Fruit fly (Drosophila melanogaster) whole organism, embryonic: ENCODE data around the gene CG14300.
A peak's percentile ranks its signal among the peaks of the same experiment; 100 is the strongest.

Source experiments
- Aef1 ChIP-seq: fragments of 200-800 bp; sonication (Bioruptor generic); IDR thresholded peaks from 3 replicates; pipeline ENCODE4 v1.3.6; 2022; ENCODE audit warnings: missing biosample characterization, missing genetic modification characterization
- B-H1 ChIP-seq: fragments of 200-800 bp; sonication (Bioruptor generic); IDR thresholded peaks from 3 replicates; pipeline ENCODE4 v1.3.6; 2022; ENCODE audit warnings: missing biosample characterization, missing genetic modification characterization
- Bgb ChIP-seq: fragments of 200-800 bp; sonication (Bioruptor generic); IDR thresholded peaks from 2 replicates; pipeline ENCODE4 v1.3.6; 2022; ENCODE audit warnings: missing biosample characterization, missing genetic modification characterization; ENCODE audit not compliant: partially characterized antibody
- CG10431 ChIP-seq: fragments of 200-800 bp; sonication (Bioruptor generic); optimal IDR thresholded peaks from 3 replicates; lab custom pipeline; 2018; ENCODE audit warnings: missing biosample characterization, mild to moderate bottlenecking, missing genetic modification characterization
- CG11695 ChIP-seq: fragments of 200-800 bp; sonication (Bioruptor generic); IDR thresholded peaks from 3 replicates; pipeline ENCODE4 v1.3.6; 2022; ENCODE audit warnings: missing biosample characterization, missing genetic modification characterization
- CG12744 ChIP-seq: fragments of 200-800 bp; sonication (Bioruptor generic); optimal IDR thresholded peaks from 2 replicates; lab custom pipeline; 2016; ENCODE audit warnings: missing biosample characterization, missing genetic modification characterization
- CG13287 ChIP-seq: fragments of 200-800 bp; sonication (Bioruptor generic); IDR thresholded peaks from 2 replicates; pipeline ENCODE4 v1.3.6; 2022; ENCODE audit warnings: missing biosample characterization, missing genetic modification characterization; ENCODE audit not compliant: partially characterized antibody
- CG14710 ChIP-seq: fragments of 200-800 bp; sonication (Bioruptor generic); optimal IDR thresholded peaks from 3 replicates; lab custom pipeline; 2019; ENCODE audit warnings: missing biosample characterization, mild to moderate bottlenecking, missing genetic modification characterization, moderate library complexity
- CG1602 ChIP-seq: fragments of 200-800 bp; sonication (Bioruptor generic); optimal IDR thresholded peaks from 3 replicates; lab custom pipeline; 2016; ENCODE audit warnings: missing biosample characterization, missing genetic modification characterization
- CG17359 ChIP-seq: fragments of 200-800 bp; sonication (Bioruptor generic); optimal IDR thresholded peaks from 3 replicates; lab custom pipeline; 2018; ENCODE audit warnings: missing biosample characterization, mild to moderate bottlenecking, missing genetic modification characterization, moderate library complexity
- CG1832 ChIP-seq: fragments of 200-800 bp; sonication (Bioruptor generic); optimal IDR thresholded peaks from 2 replicates; lab custom pipeline; 2017; ENCODE audit warnings: missing biosample characterization, mild to moderate bottlenecking, missing genetic modification characterization, inconsistent platforms
- CG2120 ChIP-seq: fragments of 200-800 bp; sonication (Bioruptor generic); optimal IDR thresholded peaks from 3 replicates; lab custom pipeline; 2016; ENCODE audit warnings: missing biosample characterization, missing genetic modification characterization
- CG31365 ChIP-seq: fragments of 200-800 bp; sonication (Bioruptor generic); optimal IDR thresholded peaks from 2 replicates; lab custom pipeline; 2018; ENCODE audit warnings: missing biosample characterization, mild to moderate bottlenecking, missing genetic modification characterization
- CG32772 ChIP-seq: fragments of 200-800 bp; sonication (Bioruptor generic); IDR thresholded peaks from 2 replicates; pipeline ENCODE4 v1.3.6; 2022; ENCODE audit warnings: missing biosample characterization, missing genetic modification characterization
- CG3407 ChIP-seq: fragments of 200-800 bp; sonication (Bioruptor generic); optimal IDR thresholded peaks from 2 replicates; lab custom pipeline; 2018; ENCODE audit warnings: missing biosample characterization, mild to moderate bottlenecking, missing genetic modification characterization
- CG34224 ChIP-seq: fragments of 200-800 bp; sonication (Bioruptor generic); IDR thresholded peaks from 3 replicates; pipeline ENCODE4 v1.3.6; 2022; ENCODE audit warnings: missing biosample characterization, missing genetic modification characterization; ENCODE audit not compliant: partially characterized antibody
- CG3847 ChIP-seq: fragments of 200-800 bp; sonication (Bioruptor generic); IDR thresholded peaks from 2 replicates; pipeline ENCODE4 v1.3.6; 2022; ENCODE audit warnings: missing biosample characterization, missing genetic modification characterization
- CG43689 ChIP-seq: fragments of 200-800 bp; sonication (Bioruptor generic); IDR thresholded peaks from 2 replicates; pipeline ENCODE4 v1.3.6; 2022; ENCODE audit warnings: missing biosample characterization, missing genetic modification characterization
- CG4820 ChIP-seq: fragments of 200-800 bp; sonication (Bioruptor generic); optimal IDR thresholded peaks from 3 replicates; lab custom pipeline; 2016; ENCODE audit warnings: missing biosample characterization, missing genetic modification characterization
- CG6175 ChIP-seq: fragments of 200-800 bp; sonication (Bioruptor generic); IDR thresholded peaks from 3 replicates; pipeline ENCODE4 v1.3.6; 2022; ENCODE audit warnings: missing biosample characterization, missing genetic modification characterization
- CG6654 ChIP-seq: fragments of 200-800 bp; sonication (Bioruptor generic); optimal IDR thresholded peaks from 2 replicates; lab custom pipeline; 2017; ENCODE audit warnings: missing biosample characterization, mild to moderate bottlenecking, missing genetic modification characterization
- CG8281 ChIP-seq: fragments of 200-800 bp; sonication (Bioruptor generic); optimal IDR thresholded peaks from 2 replicates; lab custom pipeline; 2018; ENCODE audit warnings: missing biosample characterization, mild to moderate bottlenecking, missing genetic modification characterization, moderate library complexity
- Dip2 ChIP-seq: fragments of 200-800 bp; sonication (Bioruptor generic); IDR thresholded peaks from 2 replicates; pipeline ENCODE4 v1.3.6; 2022; ENCODE audit warnings: missing biosample characterization, missing genetic modification characterization
- Dip3 ChIP-seq: fragments of 200-800 bp; sonication (Bioruptor generic); optimal IDR thresholded peaks from 3 replicates; lab custom pipeline; 2016; ENCODE audit warnings: missing biosample characterization, missing genetic modification characterization
- Elba2 ChIP-seq: fragments of 200-800 bp; sonication (Bioruptor generic); optimal IDR thresholded peaks from 3 replicates; lab custom pipeline; 2016; ENCODE audit warnings: missing biosample characterization, missing genetic modification characterization
- GATAe ChIP-seq: fragments of 200-800 bp; sonication (Bioruptor generic); conservative IDR thresholded peaks from 2 replicates; pipeline ENCODE4 v1.3.6; 2022; ENCODE audit warnings: missing biosample characterization, missing genetic modification characterization
- Med ChIP-seq: fragments of 200-800 bp; sonication (Bioruptor generic); peaks from one replicate; lab custom pipeline; 2016; ENCODE audit warnings: missing biosample characterization, missing genetic modification characterization, mild to moderate bottlenecking, inconsistent platforms, moderate library complexity
- Mrtf ChIP-seq: fragments of 200-800 bp; sonication (Bioruptor generic); IDR thresholded peaks from 3 replicates; pipeline ENCODE4 v1.3.6; 2022; ENCODE audit warnings: missing biosample characterization, missing genetic modification characterization
- Tbp ChIP-seq: fragments of >200 bp; optimal IDR thresholded peaks from 2 replicates; lab custom pipeline; 2018; ENCODE audit warnings: missing biosample characterization, missing genetic modification characterization
- Trl ChIP-seq, 3 experiments: fragments of >200 bp in 2 of 3; fragments of 200-800 bp in 1 of 3; sonication (Bioruptor generic) in 1 of 3; optimal IDR thresholded peaks; 2 replicates in 1 of 3; 3 replicates in 2 of 3; lab custom pipeline; 2016 to 2017; ENCODE audit warnings: missing biosample characterization in 1 of 3, missing genetic modification characterization in 1 of 3
- Xbp1 ChIP-seq: fragments of 200-800 bp; sonication (Bioruptor generic); optimal IDR thresholded peaks from 3 replicates; lab custom pipeline; 2016; ENCODE audit warnings: missing biosample characterization, mild to moderate bottlenecking, missing genetic modification characterization
- bbx ChIP-seq: fragments of 200-800 bp; sonication (Bioruptor generic); IDR thresholded peaks from 2 replicates; pipeline ENCODE4 v1.3.6; 2022; ENCODE audit warnings: missing biosample characterization, missing genetic modification characterization; ENCODE audit not compliant: partially characterized antibody
- br ChIP-seq: fragments of >200 bp; optimal IDR thresholded peaks from 2 replicates; lab custom pipeline; 2017
- cad ChIP-seq: fragments of >200 bp; optimal IDR thresholded peaks from 2 replicates; lab custom pipeline; 2017; ENCODE audit warnings: missing biosample characterization, missing genetic modification characterization
- grau ChIP-seq: fragments of 200-800 bp; optimal IDR thresholded peaks from 3 replicates; lab custom pipeline; 2019; ENCODE audit warnings: missing biosample characterization, mild to moderate bottlenecking, missing genetic modification characterization, moderate library complexity
- knrl ChIP-seq: fragments of 200-800 bp; sonication (Bioruptor generic); IDR thresholded peaks from 3 replicates; pipeline ENCODE4 v1.3.6; 2022; ENCODE audit warnings: missing biosample characterization, missing genetic modification characterization; ENCODE audit not compliant: partially characterized antibody
- pan ChIP-seq, 4 experiments: fragments of >200 bp in 3 of 4; fragments of 200-800 bp in 1 of 4; sonication (Bioruptor generic) in 1 of 4; optimal IDR thresholded peaks in 3 of 4; IDR thresholded peaks in 1 of 4; 2 replicates each; pipeline versions ENCODE4 v1.3.6 to Lab custom; 2017 to 2022; ENCODE audit warnings: missing biosample characterization in 2 of 4, missing genetic modification characterization in 2 of 4, mixed read lengths in 1 of 4
- pita ChIP-seq: fragments of 200-800 bp; sonication (Bioruptor generic); optimal IDR thresholded peaks from 2 replicates; lab custom pipeline; 2017; ENCODE audit warnings: missing biosample characterization, mild to moderate bottlenecking, missing genetic modification characterization
- pzg ChIP-seq: fragments of 200-800 bp; sonication (Bioruptor generic); optimal IDR thresholded peaks from 3 replicates; lab custom pipeline; 2018; ENCODE audit warnings: missing biosample characterization, mild to moderate bottlenecking, missing genetic modification characterization, moderate library complexity
- salm ChIP-seq: fragments of 200-800 bp; sonication (Bioruptor generic); optimal IDR thresholded peaks from 2 replicates; lab custom pipeline; 2018; ENCODE audit warnings: missing biosample characterization, mild to moderate bottlenecking, missing genetic modification characterization
- scrt ChIP-seq: fragments of 200-800 bp; sonication (Bioruptor generic); optimal IDR thresholded peaks from 2 replicates; lab custom pipeline; 2018; ENCODE audit warnings: missing biosample characterization, mild to moderate bottlenecking, missing genetic modification characterization, moderate library complexity
- slbo ChIP-seq: fragments of 200-800 bp; sonication (Bioruptor generic); IDR thresholded peaks from 2 replicates; pipeline ENCODE4 v1.3.6; 2022; ENCODE audit warnings: missing biosample characterization, missing genetic modification characterization
- tap ChIP-seq: fragments of 200-800 bp; optimal IDR thresholded peaks from 3 replicates; lab custom pipeline; 2019; ENCODE audit warnings: missing biosample characterization, mild to moderate bottlenecking, missing genetic modification characterization, moderate library complexity
- tin ChIP-seq: fragments of 200-800 bp; sonication (Bioruptor generic); optimal IDR thresholded peaks from 3 replicates; lab custom pipeline; 2016; ENCODE audit warnings: missing biosample characterization, missing genetic modification characterization
- tll ChIP-seq, 2 experiments: fragments of 200-800 bp in 1 of 2; fragments of >200 bp in 1 of 2; sonication (Bioruptor generic) in 1 of 2; optimal IDR thresholded peaks; 2 replicates each; lab custom pipeline; 2017 to 2019; ENCODE audit warnings: missing biosample characterization in 2 of 2, missing genetic modification characterization in 2 of 2, mild to moderate bottlenecking in 1 of 2, moderate library complexity in 1 of 2
- wdn ChIP-seq: fragments of 200-800 bp; sonication (Bioruptor generic); IDR thresholded peaks from 2 replicates; pipeline ENCODE4 v1.3.6; 2022; ENCODE audit warnings: missing biosample characterization, missing genetic modification characterization
- wek ChIP-seq: fragments of 200-800 bp; sonication (Bioruptor generic); optimal IDR thresholded peaks from 3 replicates; lab custom pipeline; 2018; ENCODE audit warnings: missing biosample characterization, mild to moderate bottlenecking, missing genetic modification characterization, moderate library complexity

The CG14300 gene

DNA sequence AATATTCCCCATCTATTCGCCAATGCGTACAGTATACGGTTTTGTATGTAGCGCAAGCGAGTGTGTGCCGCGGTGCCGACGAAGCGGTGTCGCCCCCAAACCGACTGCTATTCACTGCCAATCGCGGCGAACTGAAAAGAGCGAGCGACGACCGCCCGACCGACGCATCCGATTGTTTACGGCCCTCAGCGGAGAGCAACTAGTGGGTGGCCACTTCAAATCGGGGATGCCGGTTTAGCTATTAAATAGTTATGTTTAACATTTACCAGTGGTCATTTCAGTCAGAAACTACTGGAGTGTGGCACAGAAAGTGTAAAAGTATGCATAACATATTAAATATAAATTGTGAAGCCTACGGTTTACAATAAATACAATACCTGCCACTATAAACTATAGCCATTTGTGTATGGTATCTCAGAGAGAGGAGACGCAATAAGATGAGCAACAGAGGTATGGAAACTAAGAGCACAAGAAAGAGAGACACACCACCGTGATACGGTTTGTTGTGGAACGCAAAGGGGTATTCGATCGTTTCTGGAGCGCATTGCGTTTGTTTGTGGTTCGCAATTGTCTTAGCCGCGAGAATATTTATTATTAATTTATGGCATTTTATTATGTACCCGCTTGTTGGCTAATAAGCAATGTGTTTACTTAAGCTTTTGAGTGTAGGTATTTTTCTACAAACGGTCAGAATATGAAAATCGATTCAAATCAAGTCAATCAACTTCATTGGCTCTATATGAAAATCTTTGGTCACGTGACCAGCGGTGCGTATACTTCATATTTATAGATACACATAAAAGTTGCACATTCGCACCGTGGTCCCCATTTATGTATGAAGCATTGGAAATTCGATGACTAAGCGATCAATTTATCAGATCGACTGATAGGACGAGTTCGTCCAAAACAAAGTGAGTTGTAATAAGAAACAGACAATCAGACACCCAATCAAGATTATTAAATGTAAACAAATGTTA, 46.8 kb upstream of the CG14300 start (continued):
- TF ChIP-seq wdn (GFP tag; lab: Robert Waterston, UW) (0 out of 2 replicates have a peak, but pooled peaks have one; percentile 28), slbo (0 out of 2 replicates have a peak, but pooled peaks have one; percentile 15), CG1832 (GFP tag; lab: Kevin White, UChicago) (no peak), pita (GFP tag; lab: Kevin White, UChicago) (no peak), CG2120 (peak; percentile 17), CG12744 (GFP tag; lab: Kevin White, UChicago) (no peak), CG1602 (GFP tag; lab: Kevin White, UChicago) (no peak), Elba2 (no peak), Bgb (GFP tag; lab: Robert Waterston, UW) (peak; percentile 62), CG43689 (GFP tag; lab: Robert Waterston, UW) (no peak), CG14710 (tag; lab: Kevin White, UChicago) (no peak), CG6175 (GFP tag; lab: Robert Waterston, UW) (peak; percentile 91), wek (GFP tag; lab: Kevin White, UChicago) (peak; percentile 69), Dip2 (no peak), Trl (optimal IDR thresholded peaks at IDR 0.05; lab: Kevin White, UChicago) (peak; percentile 88 to 98), Trl (GFP tag; optimal IDR thresholded peaks at IDR 0.05; lab: Kevin White, UChicago) (no peak), CG3407 (GFP tag; lab: Kevin White, UChicago) (no peak), Aef1 (GFP tag; lab: Robert Waterston, UW) (no peak), Tbp (GFP tag; lab: Kevin White, UChicago) (no peak), Med (GFP tag; lab: Kevin White, UChicago) (peak; percentile 83), CG32772 (GFP tag; lab: Robert Waterston, UW) (no peak), tin (no peak), pan (optimal IDR thresholded peaks at IDR 0.05; lab: Kevin White, UChicago) (no peak), pan (GFP tag; optimal IDR thresholded peaks at IDR 0.05 in 1 of 2, IDR thresholded peaks at IDR 0.05 in 1 of 2) (no peak), CG17359 (tag; lab: Kevin White, UChicago) (peak; percentile 8), pzg (GFP tag; lab: Kevin White, UChicago) (no peak), CG3847 (peak; percentile 28; the same call in 1 of the 2 replicates), salm (tag; lab: Kevin White, UChicago) (no peak), Dip3 (no peak), scrt (GFP tag; lab: Kevin White, UChicago) (peak; percentile 95), bbx (GFP tag; lab: Robert Waterston, UW) (peak; percentile 37; the same call in 1 of the 2 replicates), GATAe (no peak), CG13287 (GFP tag; lab: Robert Waterston, UW) (peak; percentile 49), CG4820 (GFP tag; lab: Kevin White, UChicago) (no peak), tap (tag; lab: Kevin White, UChicago) (peak; percentile 9), Xbp1 (GFP tag; lab: Kevin White, UChicago) (no peak), CG10431 (no peak), CG11695 (GFP tag; lab: Robert Waterston, UW) (no peak), CG34224 (GFP tag; lab: Robert Waterston, UW) (0 out of 3 replicates have a peak, but pooled peaks have one; percentile 55), CG6654 (GFP tag; lab: Kevin White, UChicago) (no peak), cad (GFP tag; lab: Kevin White, UChicago) (no peak), knrl (GFP tag; lab: Robert Waterston, UW) (no peak), CG31365 (tag; lab: Kevin White, UChicago) (no peak), tll (GFP tag; optimal IDR thresholded peaks at IDR 0.05; lab: Kevin White, UChicago) (no peak), CG8281 (peak; percentile 9), B-H1 (no peak), br (lab: Kevin White, UChicago) (no peak), Mrtf (GFP tag; lab: Robert Waterston, UW) (no peak), grau (tag; lab: Kevin White, UChicago) (no peak)
